Fruit fly (Drosophila melanogaster) ovary, adult (tissue): ENCODE data around the gene CG13716.

ENCODE experiments used
- CG17801 ChIP-seq: fragments of 200-800 bp; optimal IDR thresholded peaks from 2 replicates; lab custom pipeline; 2019; ENCODE audit warnings: missing biosample characterization, mild to moderate bottlenecking, missing genetic modification characterization, moderate library complexity; ENCODE audit not compliant: partially characterized antibody

The CG13716 gene

DNA sequence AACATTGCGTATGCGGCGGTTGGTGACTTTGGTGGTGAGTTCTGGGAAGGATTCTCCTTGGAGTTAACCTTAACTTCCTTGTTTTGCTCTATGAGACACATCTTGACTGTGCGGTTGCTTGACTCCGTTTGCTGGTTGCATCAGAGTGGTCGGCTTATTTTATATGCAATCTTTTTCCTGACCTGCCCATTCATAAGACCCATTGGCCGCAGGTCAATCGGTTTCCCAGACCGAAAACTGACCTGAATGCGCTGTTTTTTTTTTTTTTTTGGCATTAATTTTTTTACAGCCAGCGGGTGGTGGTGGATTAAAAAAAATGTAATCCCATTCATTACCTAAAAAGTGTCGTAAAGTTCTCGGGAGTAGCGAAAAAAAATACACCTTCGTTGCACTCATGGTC lies at the start of gene CG13716:
TSS of gene CG13716 (minus strand) at position 101 of the 400 bp plus-strand sequence.
- no peak for TF ChIP-seq CG17801 (GFP tag; lab: Kevin White, UChicago)

dm6 chr3L:4679063-4679462 lies 44.5 kb upstream of the CG13716 start:
- TF ChIP-seq CG17801 (GFP tag; lab: Kevin White, UChicago): no peak

DNA sequence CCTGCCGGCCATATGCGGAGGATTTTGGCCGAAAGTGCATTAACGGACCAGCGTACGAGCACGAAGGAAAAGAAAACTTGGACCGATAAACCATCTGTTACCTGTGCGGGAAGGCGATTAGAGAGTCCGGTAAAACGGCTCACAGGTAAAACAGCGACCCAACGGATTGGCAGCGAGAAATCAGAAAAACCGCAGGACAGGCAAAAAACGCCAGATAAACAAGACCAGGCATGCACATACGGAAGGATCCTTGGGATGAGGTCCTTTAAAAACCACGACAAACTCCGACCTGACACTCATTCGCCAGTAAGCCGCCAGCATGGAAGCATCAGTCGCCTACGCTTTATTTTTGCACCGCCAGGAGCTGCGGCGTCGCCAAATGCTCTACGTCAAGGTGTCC lies 42.9 kb upstream of the CG13716 start, which contains the start of gene CG34266:
TSS of gene CG34266 (plus strand) at position 301 of the 400 bp plus-strand sequence.
- no peak for TF ChIP-seq CG17801 (GFP tag; lab: Kevin White, UChicago)

DNA sequence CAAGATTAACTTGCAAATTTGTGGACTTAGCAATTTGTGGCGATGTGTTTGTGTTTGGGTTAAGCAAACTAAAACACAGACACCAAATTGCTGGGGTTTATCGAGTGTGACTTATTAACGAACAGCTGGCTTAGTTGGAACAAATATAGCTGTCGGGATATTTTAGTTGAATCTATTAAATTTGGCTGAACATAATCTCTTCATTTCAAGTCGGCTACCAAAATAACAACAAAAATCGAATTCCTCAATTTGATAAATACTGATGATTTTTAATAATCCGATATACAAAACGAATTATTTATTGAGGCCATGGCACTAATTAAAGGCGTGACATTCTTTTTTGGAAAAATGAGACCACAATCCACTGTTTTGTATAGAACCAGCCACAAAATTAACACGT lies 32.7 kb upstream of the CG13716 start, which contains the start of gene CG32236:
TSS of gene CG32236 (minus strand) at position 101 of the 400 bp plus-strand sequence.
- no peak for TF ChIP-seq CG17801 (GFP tag; lab: Kevin White, UChicago)

- TF ChIP-seq CG17801 (GFP tag; lab: Kevin White, UChicago): no peak
Observed at dm6 chr3L:4647976-4648375, 13.4 kb upstream of the CG13716 start, which contains the start of gene TTLL1B. Gene TTLL1B (plus strand): TSS chr3L:4648276.

- TF ChIP-seq CG17801 (GFP tag; lab: Kevin White, UChicago): no peak
Observed at dm6 chr3L:4627012-4627411, 7.6 kb downstream of the CG13716 start.

DNA sequence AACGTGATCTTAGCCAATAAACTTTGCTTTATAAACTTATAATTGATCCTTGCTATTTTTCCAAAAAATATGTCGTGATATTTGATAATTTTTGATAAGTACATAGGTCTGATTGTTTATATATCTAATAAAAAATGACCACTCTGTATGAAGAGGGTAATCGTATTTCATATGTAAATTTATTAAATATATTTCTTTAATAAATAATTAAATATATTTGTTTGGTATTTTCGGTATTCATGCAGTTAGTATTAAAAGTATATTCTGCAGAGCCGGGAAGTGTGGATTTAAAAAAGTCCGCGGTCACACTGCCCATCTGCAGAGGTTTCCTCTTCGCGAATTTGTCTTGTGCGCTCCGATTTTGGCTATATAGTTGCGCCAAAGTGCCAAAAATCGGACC lies 8.2 kb downstream of the CG13716 start, which contains the start of gene HDAC1:
TSS of gene HDAC1 (plus strand) at position 301 of the 400 bp plus-strand sequence.
- no peak for TF ChIP-seq CG17801 (GFP tag; lab: Kevin White, UChicago)

dm6 chr3L:4625387-4626386 lies 8.9 kb downstream of the CG13716 start, which contains the start of gene Src64B:
Gene Src64B (minus strand): TSS chr3L:4626196.
- TF ChIP-seq CG17801 (GFP tag; lab: Kevin White, UChicago): peak; percentile 44

- peak; percentile 63 for TF ChIP-seq CG17801 (GFP tag; lab: Kevin White, UChicago)
Observed at dm6 chr3L:4624371-4625154, 10.0 kb downstream of the CG13716 start.

- TF ChIP-seq CG17801 (GFP tag; lab: Kevin White, UChicago): peak; percentile 58
Observed at dm6 chr3L:4623870-4624269, 10.7 kb downstream of the CG13716 start.

dm6 chr3L:4623035-4623580 lies 11.5 kb downstream of the CG13716 start:
- no peak for TF ChIP-seq CG17801 (GFP tag; lab: Kevin White, UChicago)

DNA sequence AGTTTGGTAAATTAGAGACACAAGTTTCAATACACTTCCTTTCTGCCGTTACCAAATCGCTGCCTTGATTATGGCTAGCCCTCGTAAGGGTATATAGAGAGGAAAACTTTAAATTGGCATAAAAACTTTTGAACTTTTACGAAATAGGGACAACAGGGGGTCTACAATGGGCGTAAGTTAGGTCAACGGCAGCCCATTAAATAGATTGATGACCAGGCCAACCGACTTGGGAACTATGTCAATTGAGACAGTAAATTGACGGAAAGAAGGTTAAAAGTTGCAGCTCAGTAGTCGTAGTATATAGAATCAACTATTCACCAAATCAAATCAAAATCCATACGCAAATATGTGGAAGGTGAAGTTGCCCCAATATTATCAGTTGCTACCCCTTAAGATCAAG lies 13.7 kb downstream of the CG13716 start, which contains the start of gene CG32246:
TSS of gene CG32246 (plus strand) at position 301 of the 400 bp plus-strand sequence.
- no peak for TF ChIP-seq CG17801 (GFP tag; lab: Kevin White, UChicago)

dm6 chr3L:4619497-4620211 lies 14.9 kb downstream of the CG13716 start:
- TF ChIP-seq CG17801 (GFP tag; lab: Kevin White, UChicago): no peak
